Worm (Caenorhabditis elegans): Measurements from ENCODE around the gene fbxa-22.

ce11 chrIII:978889-979288, 40.2 kb downstream of the fbxa-22 start:
- no peak for TF ChIP-seq sea-1 (GFP tag; conservative IDR thresholded peaks at IDR 0.05)
- no peak for TF ChIP-seq tra-4 (tag; optimal IDR thresholded peaks at IDR 0.05)
- no peak for TF ChIP-seq ceh-13 (GFP tag; optimal IDR thresholded peaks at IDR 0.05)
- TF ChIP-seq aly-1 (tag; optimal IDR thresholded peaks at IDR 0.05) = no peak
- no peak for TF ChIP-seq F13C5.2 (tag; optimal IDR thresholded peaks at IDR 0.05)
- no peak for TF ChIP-seq ama-1 (optimal IDR thresholded peaks at IDR 0.05)
- no peak for TF ChIP-seq scrt-1 (GFP tag; IDR thresholded peaks at IDR 0.05)
- TF ChIP-seq ets-7 (tag; optimal IDR thresholded peaks at IDR 0.05) = no peak
- TF ChIP-seq hmbx-1 (tag; optimal IDR thresholded peaks at IDR 0.05) = no peak
- TF ChIP-seq flt-1 (GFP tag; IDR thresholded peaks at IDR 0.05) = no peak
- no peak for TF ChIP-seq B0310.2 (tag; optimal IDR thresholded peaks at IDR 0.05)
- TF ChIP-seq ceh-36 (tag; optimal IDR thresholded peaks at IDR 0.05) = no peak
- no peak; the same call in 1 of the 2 replicates for TF ChIP-seq pes-1 (GFP tag; IDR thresholded peaks at IDR 0.05)

Measured in whole organism, early embryonic.